Worm (Caenorhabditis elegans): ENCODE data around the gene fil-1.
A peak's percentile ranks its signal among the peaks of the same experiment; 100 is the strongest.

The fil-1 gene

ce11 chrV:15015799-15016198 is 22.2 kb downstream of the fil-1 start:
- no peak for TF ChIP-seq lin-11 (tag; optimal IDR thresholded peaks at IDR 0.05)
- TF ChIP-seq sma-9 (GFP tag; optimal IDR thresholded peaks at IDR 0.05): peak; percentile 33
- no peak for TF ChIP-seq sma-9 (tag; optimal IDR thresholded peaks at IDR 0.05)

ce11 chrV:15016795-15017429 is 23.3 kb downstream of the fil-1 start:
- TF ChIP-seq nhr-129 (tag; optimal IDR thresholded peaks at IDR 0.05) (peak; percentile 31), F13H6.1 (tag; optimal IDR thresholded peaks at IDR 0.05) (peak; percentile 4), skn-1 (tag; optimal IDR thresholded peaks at IDR 0.05) (no peak), unc-39 (tag; optimal IDR thresholded peaks at IDR 0.05) (no peak)

ce11 chrV:15020229-15020628 is 26.6 kb downstream of the fil-1 start, which contains the start of gene F14H8.2:
F14H8.2 (minus strand) TSS chrV:15020329.
- no peak for TF ChIP-seq F13H6.1 (tag; optimal IDR thresholded peaks at IDR 0.05)
- no peak for TF ChIP-seq dmd-4 (tag; optimal IDR thresholded peaks at IDR 0.05)
- no peak for TF ChIP-seq elt-1 (tag; optimal IDR thresholded peaks at IDR 0.05)

- TF ChIP-seq fos-1 (tag; optimal IDR thresholded peaks at IDR 0.05) (no peak), snpc-4 (tag; optimal IDR thresholded peaks at IDR 0.05) (no peak), ceh-82 (tag; optimal IDR thresholded peaks at IDR 0.05) (no peak), skn-1 (tag; optimal IDR thresholded peaks at IDR 0.05) (no peak), C34F6.9 (tag; optimal IDR thresholded peaks at IDR 0.05) (no peak), sma-3 (GFP tag; optimal IDR thresholded peaks at IDR 0.05) (no peak), nhr-23 (tag; optimal IDR thresholded peaks at IDR 0.05) (no peak), F13H6.1 (tag; optimal IDR thresholded peaks at IDR 0.05) (no peak), unc-62 (GFP tag; optimal IDR thresholded peaks at IDR 0.05) (no peak), unc-55 (GFP tag; optimal IDR thresholded peaks at IDR 0.05) (no peak), blmp-1 (tag; optimal IDR thresholded peaks at IDR 0.05; ENCODE audit: insufficient read depth) (no peak), nhr-77 (tag; optimal IDR thresholded peaks at IDR 0.05) (no peak), ztf-1 (GFP tag; conservative IDR thresholded peaks at IDR 0.05) (no peak), Y55F3AM.14 (GFP tag; optimal IDR thresholded peaks at IDR 0.05) (no peak), ztf-4 (tag; optimal IDR thresholded peaks at IDR 0.05) (no peak), ceh-16 (tag; optimal IDR thresholded peaks at IDR 0.05) (no peak), nhr-10 (tag; optimal IDR thresholded peaks at IDR 0.05) (no peak), nhr-21 (tag; optimal IDR thresholded peaks at IDR 0.05) (no peak), aly-2 (tag; optimal IDR thresholded peaks at IDR 0.05) (no peak)
These were observed 27.1 kb downstream of the fil-1 start, which contains the start of gene F14H8.5 for ce11 chrV:15020732-15021131. F14H8.5 (plus strand) TSS chrV:15021032.

ce11 chrV:15023544-15023943 is 29.9 kb downstream of the fil-1 start, which contains the start of gene F14H8.4:
F14H8.4 (plus strand) TSS chrV:15023844.
- no peak for TF ChIP-seq nhr-23 (tag; optimal IDR thresholded peaks at IDR 0.05)
- TF ChIP-seq lsy-2 (tag; optimal IDR thresholded peaks at IDR 0.05): no peak
- TF ChIP-seq mbf-1 (tag; optimal IDR thresholded peaks at IDR 0.05): no peak
- no peak for TF ChIP-seq blmp-1 (tag; optimal IDR thresholded peaks at IDR 0.05; ENCODE audit: insufficient read depth)
- no peak for TF ChIP-seq egl-27 (tag; optimal IDR thresholded peaks at IDR 0.05)

ce11 chrV:15028896-15029519 is 35.4 kb downstream of the fil-1 start, which contains the start of gene F14H8.8:
F14H8.8 (plus strand) TSS chrV:15029469.
- TF ChIP-seq nhr-23 (tag; optimal IDR thresholded peaks at IDR 0.05) (no peak), gmeb-1 (tag; optimal IDR thresholded peaks at IDR 0.05) (peak; percentile 10), ceh-16 (tag; optimal IDR thresholded peaks at IDR 0.05) (peak; percentile 9), skn-1 (tag; optimal IDR thresholded peaks at IDR 0.05) (no peak), nhr-77 (tag; optimal IDR thresholded peaks at IDR 0.05) (no peak), ama-1 (optimal IDR thresholded peaks at IDR 0.05) (no peak), fos-1 (tag; optimal IDR thresholded peaks at IDR 0.05) (peak; percentile 11), snpc-4 (tag; optimal IDR thresholded peaks at IDR 0.05) (peak; percentile 94), nhr-21 (tag; optimal IDR thresholded peaks at IDR 0.05) (peak; percentile 18), nhr-129 (tag; optimal IDR thresholded peaks at IDR 0.05) (no peak), sma-3 (GFP tag; optimal IDR thresholded peaks at IDR 0.05) (peak; percentile 64), egl-27 (tag; optimal IDR thresholded peaks at IDR 0.05) (no peak)

All from whole organism, L2 larva.